Worm (Caenorhabditis elegans) whole organism, early embryonic: ENCODE measurements around the gene R02E4.3.

ENCODE experiments used
- ama-1 ChIP-seq: fragments of 150-350 bp; optimal IDR thresholded peaks from 2 replicates; lab custom pipeline; 2014
- ets-7 ChIP-seq: sonication (generic microtip); optimal IDR thresholded peaks from 2 replicates; lab custom pipeline; 2016; ENCODE audit warnings: missing genotype, missing genetic modification characterization, missing compliant biosample characterization
- hmbx-1 ChIP-seq: sonication (generic microtip); optimal IDR thresholded peaks from 2 replicates; lab custom pipeline; 2016; ENCODE audit warnings: mild to moderate bottlenecking, missing genetic modification characterization, missing compliant biosample characterization
- scrt-1 ChIP-seq: fragments of 200-800 bp; sonication (Bioruptor generic); IDR thresholded peaks from 2 replicates; pipeline ENCODE4 v1.3.6; 2022; ENCODE audit warnings: missing genetic modification characterization, missing compliant biosample characterization

DNA sequence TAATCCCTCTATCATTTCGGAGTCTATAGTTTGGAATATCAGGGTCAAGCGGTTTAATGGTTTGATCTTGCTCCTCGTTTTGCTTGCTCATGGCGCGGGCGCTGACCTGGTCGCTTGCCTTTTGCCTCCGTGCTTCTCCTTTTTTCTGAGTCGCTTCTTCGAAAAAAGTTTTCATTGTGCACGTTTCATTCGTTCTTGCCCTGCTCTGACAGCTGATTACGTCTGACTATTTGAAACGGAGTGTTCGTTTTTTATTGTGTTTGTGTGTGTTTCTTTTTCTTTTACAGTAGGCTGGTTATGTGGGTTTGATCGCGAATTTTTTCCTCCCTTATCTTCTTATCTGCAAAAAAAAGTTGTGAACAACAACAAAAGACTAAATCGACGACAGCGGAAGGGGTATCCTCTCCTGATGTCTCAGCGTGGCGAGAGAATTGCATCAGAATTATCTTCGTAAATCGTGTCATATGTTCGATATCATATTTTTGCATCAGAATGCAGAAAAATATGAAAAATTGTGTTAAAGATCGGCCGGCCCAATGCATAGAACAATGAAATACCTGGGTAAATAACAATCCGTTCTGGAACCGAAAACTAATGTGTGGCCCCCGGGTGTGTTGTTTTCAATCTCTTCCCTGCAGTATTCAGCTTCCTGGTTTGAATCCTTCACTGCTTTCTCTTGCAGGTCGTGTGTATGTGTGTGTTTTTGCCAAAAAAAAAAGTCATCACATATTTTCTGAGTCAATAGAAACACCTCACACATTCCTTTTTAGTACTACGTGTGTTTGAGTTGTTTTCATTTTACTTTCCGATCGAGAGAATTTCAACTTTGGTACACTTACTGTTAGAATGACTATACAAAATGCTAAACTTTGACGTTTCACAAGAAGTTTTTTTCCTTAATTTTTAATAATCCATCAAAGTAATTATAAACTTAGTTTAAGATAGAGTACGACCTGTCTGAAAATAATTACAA is 38.0 kb upstream of the R02E4.3 start, which contains the start of gene ZK470.4:
- TF ChIP-seq scrt-1 (GFP tag; lab: Robert Waterston, UW) (no peak), ets-7 (tag; lab: Kevin White, UChicago) (no peak), ama-1 (lab: Kevin White, UChicago) (no peak), hmbx-1 (tag; lab: Kevin White, UChicago) (no peak)
